Fruit fly (Drosophila melanogaster) whole organism, embryonic: ENCODE data around the gene Hr78.

ENCODE experiments used
- ATbp ChIP-seq: fragments of 200-800 bp; sonication (Bioruptor generic); optimal IDR thresholded peaks from 2 replicates; lab custom pipeline; 2017; ENCODE audit warnings: missing biosample characterization, mild to moderate bottlenecking, missing genetic modification characterization, missing genetic modification reagents
- Awh ChIP-seq: fragments of 200-800 bp; sonication (Bioruptor generic); IDR thresholded peaks from 2 replicates; pipeline ENCODE4, ENCODE4 v1.3.6; 2022; ENCODE audit warnings: missing biosample characterization, missing genetic modification characterization
- CG11085 ChIP-seq: fragments of 200-800 bp; sonication (Bioruptor generic); IDR thresholded peaks from 2 replicates; pipeline ENCODE4 v1.3.6; 2022; ENCODE audit warnings: missing biosample characterization, missing genetic modification characterization
- CG11723 ChIP-seq: fragments of 200-800 bp; sonication (Bioruptor generic); optimal IDR thresholded peaks from 2 replicates; lab custom pipeline; 2017; ENCODE audit warnings: missing biosample characterization, mild to moderate bottlenecking, missing genetic modification characterization
- CG12236 ChIP-seq: fragments of 200-800 bp; sonication (Bioruptor generic); optimal IDR thresholded peaks from 2 replicates; lab custom pipeline; 2016; ENCODE audit warnings: missing biosample characterization, missing genetic modification characterization
- CG13624 ChIP-seq: fragments of 200-800 bp; sonication (Bioruptor generic); optimal IDR thresholded peaks from 2 replicates; lab custom pipeline; 2016; ENCODE audit warnings: missing biosample characterization, missing genetic modification characterization
- CG1603 ChIP-seq: fragments of 200-800 bp; sonication (Bioruptor generic); optimal IDR thresholded peaks from 2 replicates; lab custom pipeline; 2019; ENCODE audit warnings: missing biosample characterization, mild to moderate bottlenecking, missing genetic modification characterization, moderate library complexity
- CG17186 ChIP-seq: fragments of 200-800 bp; sonication (Bioruptor generic); optimal IDR thresholded peaks from 3 replicates; lab custom pipeline; 2017; ENCODE audit warnings: missing biosample characterization, missing genetic modification reagents, missing genetic modification characterization
- CG17359 ChIP-seq: fragments of 200-800 bp; sonication (Bioruptor generic); optimal IDR thresholded peaks from 3 replicates; lab custom pipeline; 2018; ENCODE audit warnings: missing biosample characterization, mild to moderate bottlenecking, missing genetic modification characterization, moderate library complexity
- CG17802 ChIP-seq: fragments of 200-800 bp; sonication (Bioruptor generic); optimal IDR thresholded peaks from 2 replicates; lab custom pipeline; 2018; ENCODE audit warnings: missing biosample characterization, mild to moderate bottlenecking, missing genetic modification characterization, moderate library complexity
- CG1832 ChIP-seq: fragments of 200-800 bp; sonication (Bioruptor generic); optimal IDR thresholded peaks from 2 replicates; lab custom pipeline; 2017; ENCODE audit warnings: missing biosample characterization, mild to moderate bottlenecking, missing genetic modification characterization, inconsistent platforms
- CG31224 ChIP-seq: fragments of 200-800 bp; sonication (Bioruptor generic); IDR thresholded peaks from 2 replicates; pipeline ENCODE4 v1.3.6; 2022; ENCODE audit warnings: missing biosample characterization, missing genetic modification characterization
- CG31365 ChIP-seq: fragments of 200-800 bp; sonication (Bioruptor generic); optimal IDR thresholded peaks from 2 replicates; lab custom pipeline; 2018; ENCODE audit warnings: missing biosample characterization, mild to moderate bottlenecking, missing genetic modification characterization
- CG32772 ChIP-seq: fragments of 200-800 bp; sonication (Bioruptor generic); IDR thresholded peaks from 2 replicates; pipeline ENCODE4 v1.3.6; 2022; ENCODE audit warnings: missing biosample characterization, missing genetic modification characterization
- CG33213 ChIP-seq: fragments of 200-800 bp; sonication (Bioruptor generic); optimal IDR thresholded peaks from 3 replicates; lab custom pipeline; 2016; ENCODE audit warnings: missing biosample characterization, missing genetic modification characterization
- CG3407 ChIP-seq: fragments of 200-800 bp; sonication (Bioruptor generic); optimal IDR thresholded peaks from 2 replicates; lab custom pipeline; 2018; ENCODE audit warnings: missing biosample characterization, mild to moderate bottlenecking, missing genetic modification characterization
- CG34376 ChIP-seq: fragments of 200-800 bp; sonication (Bioruptor generic); optimal IDR thresholded peaks from 2 replicates; lab custom pipeline; 2018; ENCODE audit warnings: missing biosample characterization, mild to moderate bottlenecking, missing genetic modification characterization
- CG43689 ChIP-seq: fragments of 200-800 bp; sonication (Bioruptor generic); IDR thresholded peaks from 2 replicates; pipeline ENCODE4 v1.3.6; 2022; ENCODE audit warnings: missing biosample characterization, missing genetic modification characterization
- CG4730 ChIP-seq: fragments of 200-800 bp; sonication (Bioruptor generic); IDR thresholded peaks from 2 replicates; pipeline ENCODE4 v1.3.6; 2022; ENCODE audit warnings: missing biosample characterization, missing genetic modification characterization
- CG6654 ChIP-seq: fragments of 200-800 bp; sonication (Bioruptor generic); optimal IDR thresholded peaks from 2 replicates; lab custom pipeline; 2017; ENCODE audit warnings: missing biosample characterization, mild to moderate bottlenecking, missing genetic modification characterization
- CG7928 ChIP-seq: fragments of 200-800 bp; sonication (Bioruptor generic); optimal IDR thresholded peaks from 2 replicates; lab custom pipeline; 2017; ENCODE audit warnings: missing biosample characterization, mild to moderate bottlenecking, missing genetic modification characterization
- CG8290 ChIP-seq, 3 experiments: fragments of 200-800 bp; sonication (Bioruptor generic); optimal IDR thresholded peaks; 2 replicates each; lab custom pipeline; 2016 to 2019; ENCODE audit warnings: missing biosample characterization in 3 of 3, missing genetic modification characterization in 3 of 3, mild to moderate bottlenecking in 2 of 3, moderate library complexity in 1 of 3
- Camta ChIP-seq: fragments of 200-800 bp; sonication (Bioruptor generic); optimal IDR thresholded peaks from 2 replicates; lab custom pipeline; 2016; ENCODE audit warnings: missing biosample characterization, missing genetic modification characterization
- D19B ChIP-seq: fragments of 200-800 bp; sonication (Bioruptor generic); optimal IDR thresholded peaks from 2 replicates; lab custom pipeline; 2017; ENCODE audit warnings: missing biosample characterization, mild to moderate bottlenecking, missing genetic modification characterization
- Dad ChIP-seq: fragments of 200-800 bp; sonication (Bioruptor generic); optimal IDR thresholded peaks from 3 replicates; lab custom pipeline; 2016; ENCODE audit warnings: missing biosample characterization, missing genetic modification characterization
- Doc2 ChIP-seq: fragments of 200-800 bp; sonication (Bioruptor generic); IDR thresholded peaks from 2 replicates; pipeline ENCODE4 v1.3.6; 2022; ENCODE audit warnings: missing biosample characterization, missing genetic modification characterization
- Eip74EF ChIP-seq, 2 experiments: fragments of 200-800 bp in 1 of 2; fragments of >200 bp in 1 of 2; sonication (Bioruptor generic) in 1 of 2; optimal IDR thresholded peaks; 2 replicates each; lab custom pipeline; 2017 to 2019; ENCODE audit warnings: missing biosample characterization in 2 of 2, missing genetic modification characterization in 2 of 2, mild to moderate bottlenecking in 1 of 2, moderate library complexity in 1 of 2
- Ets65A ChIP-seq: fragments of 200-800 bp; sonication (Bioruptor generic); peaks from one replicate; lab custom pipeline; 2016; ENCODE audit warnings: missing biosample characterization, missing genetic modification characterization
- H2.0 ChIP-seq: fragments of 200-800 bp; sonication (Bioruptor generic); IDR thresholded peaks from 2 replicates; pipeline ENCODE4 v1.3.6; 2022; ENCODE audit warnings: missing biosample characterization, missing genetic modification characterization
- MESR4 ChIP-seq: fragments of 200-800 bp; sonication (Bioruptor generic); optimal IDR thresholded peaks from 2 replicates; lab custom pipeline; 2018; ENCODE audit warnings: missing biosample characterization, mild to moderate bottlenecking, missing genetic modification characterization, moderate library complexity
- Neu2 ChIP-seq: fragments of 200-800 bp; sonication (Bioruptor generic); optimal IDR thresholded peaks from 3 replicates; lab custom pipeline; 2016; ENCODE audit warnings: missing biosample characterization, missing genetic modification characterization, borderline replicate concordance
- NfI ChIP-seq: fragments of 200-800 bp; sonication (Bioruptor generic); optimal IDR thresholded peaks from 3 replicates; lab custom pipeline; 2018; ENCODE audit warnings: missing biosample characterization, mild to moderate bottlenecking, missing genetic modification characterization, moderate library complexity
- Oli ChIP-seq: fragments of 200-800 bp; sonication (Bioruptor generic); optimal IDR thresholded peaks from 2 replicates; lab custom pipeline; 2018; ENCODE audit warnings: missing biosample characterization, mild to moderate bottlenecking, missing genetic modification characterization, moderate library complexity
- Ravus ChIP-seq: fragments of 200-800 bp; sonication (Bioruptor generic); IDR thresholded peaks from 2 replicates; pipeline ENCODE4 v1.3.6; 2022; ENCODE audit warnings: missing biosample characterization, missing genetic modification characterization
- Sry-β ChIP-seq: fragments of 200-800 bp; sonication (Bioruptor generic); optimal IDR thresholded peaks from 2 replicates; lab custom pipeline; 2018; ENCODE audit warnings: missing biosample characterization, mild to moderate bottlenecking, missing genetic modification characterization, moderate library complexity
- ato ChIP-seq: fragments of 200-800 bp; sonication (Bioruptor generic); IDR thresholded peaks from 2 replicates; pipeline ENCODE4 v1.3.6; 2022; ENCODE audit warnings: missing biosample characterization, missing genetic modification characterization; ENCODE audit not compliant: partially characterized antibody
- bigmax ChIP-seq: fragments of 200-800 bp; sonication (Bioruptor generic); optimal IDR thresholded peaks from 2 replicates; lab custom pipeline; 2018; ENCODE audit warnings: missing biosample characterization, mild to moderate bottlenecking, missing genetic modification characterization
- cg ChIP-seq: fragments of 200-800 bp; sonication (Bioruptor generic); optimal IDR thresholded peaks from 3 replicates; lab custom pipeline; 2019; ENCODE audit warnings: missing biosample characterization, mild to moderate bottlenecking, missing genetic modification characterization, moderate library complexity
- dati ChIP-seq: fragments of 200-800 bp; sonication (Bioruptor generic); IDR thresholded peaks from 2 replicates; pipeline ENCODE4 v1.3.6; 2022; ENCODE audit warnings: missing biosample characterization, missing genetic modification characterization
- hbn ChIP-seq: fragments of 200-800 bp; sonication (Bioruptor generic); IDR thresholded peaks from 2 replicates; pipeline ENCODE4 v1.3.6; 2022; ENCODE audit warnings: missing biosample characterization, missing genetic modification characterization; ENCODE audit not compliant: partially characterized antibody
- ind ChIP-seq: fragments of 200-800 bp; sonication (Bioruptor generic); optimal IDR thresholded peaks from 3 replicates; lab custom pipeline; 2016; ENCODE audit warnings: missing biosample characterization, missing genetic modification characterization
- lab ChIP-seq: fragments of 200-800 bp; sonication (Bioruptor generic); optimal IDR thresholded peaks from 3 replicates; lab custom pipeline; 2017; ENCODE audit warnings: missing biosample characterization, missing genetic modification characterization, mild to moderate bottlenecking, moderate library complexity, missing genetic modification reagents
- lov ChIP-seq, 2 experiments: fragments of 200-800 bp in 1 of 2; fragments of >200 bp in 1 of 2; sonication (Bioruptor generic) in 1 of 2; IDR thresholded peaks in 1 of 2; optimal IDR thresholded peaks in 1 of 2; 2 replicates in 1 of 2; 3 replicates in 1 of 2; pipeline versions ENCODE4 v1.3.6 to Lab custom; 2017 to 2022; ENCODE audit warnings: missing biosample characterization in 1 of 2, missing genetic modification characterization in 1 of 2
- sim ChIP-seq: fragments of 200-800 bp; sonication (Bioruptor generic); IDR thresholded peaks from 2 replicates; pipeline ENCODE4 v1.3.6; 2022; ENCODE audit warnings: missing biosample characterization, missing genetic modification characterization
- sob ChIP-seq: fragments of 200-800 bp; sonication (Bioruptor generic); IDR thresholded peaks from 2 replicates; pipeline ENCODE4 v1.3.6; 2022; ENCODE audit warnings: missing biosample characterization, missing genetic modification characterization
- tio ChIP-seq: fragments of 200-800 bp; sonication (Bioruptor generic); optimal IDR thresholded peaks from 2 replicates; lab custom pipeline; 2017; ENCODE audit warnings: missing biosample characterization, missing genetic modification characterization, inconsistent platforms
- toy ChIP-seq: fragments of 200-800 bp; sonication (Bioruptor generic); IDR thresholded peaks from 2 replicates; pipeline ENCODE4 v1.3.6; 2022; ENCODE audit warnings: missing biosample characterization, missing genetic modification characterization
- wor ChIP-seq: fragments of 200-800 bp; sonication (Bioruptor generic); IDR thresholded peaks from 2 replicates; pipeline ENCODE4 v1.3.6; 2022; ENCODE audit warnings: missing biosample characterization, missing genetic modification characterization
- zfh1 ChIP-seq: fragments of 200-800 bp; sonication (Bioruptor generic); IDR thresholded peaks from 3 replicates; pipeline ENCODE4 v1.3.6; 2022; ENCODE audit warnings: missing biosample characterization, missing genetic modification characterization

The Hr78 gene

DNA sequence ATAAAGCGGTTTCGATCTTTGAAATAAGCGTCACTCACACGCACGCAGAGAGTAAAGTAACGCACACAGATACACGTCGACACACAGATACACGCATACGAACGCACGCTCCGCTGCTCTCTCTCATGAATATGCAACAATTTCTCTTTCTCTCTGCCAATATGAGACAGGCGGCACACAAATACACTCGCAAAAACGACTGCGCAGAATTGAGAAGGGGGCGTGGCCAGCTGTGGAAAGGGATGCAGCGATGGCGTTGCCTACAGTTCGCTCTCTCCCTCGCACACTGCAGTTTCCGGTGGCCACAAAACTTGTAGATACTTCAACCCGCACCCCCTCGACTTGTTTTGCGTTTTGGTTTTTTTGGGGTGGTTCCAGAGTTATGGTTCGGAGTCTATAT lies 17.7 kb downstream of the Hr78 start (continued):
- peak; percentile 99 for TF ChIP-seq cg (GFP tag; lab: Kevin White, UChicago)
- peak; percentile 65 for TF ChIP-seq CG17359 (tag; lab: Kevin White, UChicago)
- no peak for TF ChIP-seq CG33213
- TF ChIP-seq CG12236 (GFP tag; lab: Kevin White, UChicago): no peak
- TF ChIP-seq sob (GFP tag; lab: Robert Waterston, UW): 0 out of 2 replicates have a peak, but pooled peaks have one; percentile 11
- TF ChIP-seq CG43689: no peak
- peak; percentile 63 for TF ChIP-seq lab
- no peak for TF ChIP-seq toy (GFP tag; lab: Robert Waterston, UW)
- no peak for TF ChIP-seq Sry-β
- no peak for TF ChIP-seq Dad
- peak; percentile 89 for TF ChIP-seq CG1832
- TF ChIP-seq CG31365: peak; percentile 56
- TF ChIP-seq H2.0 (GFP tag; lab: Robert Waterston, UW): peak; percentile 41
- peak; percentile 51 for TF ChIP-seq CG17186 (GFP tag; lab: Kevin White, UChicago)
- no peak for TF ChIP-seq MESR4
- no peak for TF ChIP-seq CG11085 (GFP tag; lab: Robert Waterston, UW)
- TF ChIP-seq Doc2 (GFP tag; lab: Robert Waterston, UW): no peak
- TF ChIP-seq CG11723: peak; percentile 48
- TF ChIP-seq NfI: peak; percentile 64
- TF ChIP-seq Oli (tag; lab: Kevin White, UChicago): no peak
- TF ChIP-seq bigmax (GFP tag; lab: Kevin White, UChicago): no peak
- no peak for TF ChIP-seq CG34376 (GFP tag; lab: Kevin White, UChicago)
- TF ChIP-seq hbn (GFP tag; lab: Robert Waterston, UW): no peak
- TF ChIP-seq CG13624: no peak
- no peak for TF ChIP-seq CG7928 (GFP tag; lab: Kevin White, UChicago)
- no peak; the same call in 1 of the 2 replicates for TF ChIP-seq Awh
- TF ChIP-seq wor: no peak
- TF ChIP-seq zfh1 (GFP tag; lab: Robert Waterston, UW): peak; percentile 62; the same call in 1 of the 3 replicates
- TF ChIP-seq Neu2 (GFP tag; lab: Kevin White, UChicago): peak; percentile 50
- peak; percentile 55 for TF ChIP-seq CG3407 (GFP tag; lab: Kevin White, UChicago)
- no peak for TF ChIP-seq Eip74EF (GFP tag; optimal IDR thresholded peaks at IDR 0.05; lab: Kevin White, UChicago)
- peak; percentile 44; the same call in 1 of the 2 replicates for TF ChIP-seq dati (GFP tag; lab: Robert Waterston, UW)
- TF ChIP-seq CG6654 (GFP tag; lab: Kevin White, UChicago): no peak
- TF ChIP-seq CG31224 (GFP tag; lab: Robert Waterston, UW): no peak
- TF ChIP-seq CG4730 (GFP tag; lab: Robert Waterston, UW): no peak
- peak; percentile 78 for TF ChIP-seq ATbp (GFP tag; lab: Kevin White, UChicago)
- no peak for TF ChIP-seq ind (GFP tag; lab: Kevin White, UChicago)
- TF ChIP-seq tio (GFP tag; lab: Kevin White, UChicago): no peak
- TF ChIP-seq Ets65A (GFP tag; lab: Kevin White, UChicago): peak; percentile 23
- TF ChIP-seq lov (optimal IDR thresholded peaks at IDR 0.05; lab: Kevin White, UChicago): no peak
- peak; percentile 79; the same call in 1 of the 3 replicates for TF ChIP-seq lov (GFP tag; IDR thresholded peaks at IDR 0.05; lab: Robert Waterston, UW)
- TF ChIP-seq Camta: peak; percentile 37
- TF ChIP-seq CG1603: peak; percentile 63
- TF ChIP-seq CG8290 (GFP tag; optimal IDR thresholded peaks at IDR 0.05; lab: Kevin White, UChicago): no peak
- peak in 1 of 2 experiments; percentile 24 for TF ChIP-seq CG8290 (tag; optimal IDR thresholded peaks at IDR 0.05; lab: Kevin White, UChicago)
- no peak for TF ChIP-seq Ravus (GFP tag; lab: Robert Waterston, UW)
- 0 out of 2 replicates have a peak, but pooled peaks have one; percentile 14 for TF ChIP-seq sim
- TF ChIP-seq ato (GFP tag; lab: Robert Waterston, UW): no peak
- TF ChIP-seq CG17802 (tag; lab: Kevin White, UChicago): no peak
- peak; percentile 36; the same call in 1 of the 2 replicates for TF ChIP-seq CG32772 (GFP tag; lab: Robert Waterston, UW)
- TF ChIP-seq D19B (GFP tag; lab: Kevin White, UChicago): no peak
